Fruit fly (Drosophila melanogaster): Measurements from ENCODE around the gene CG12213.

CG12213 gene

DNA sequence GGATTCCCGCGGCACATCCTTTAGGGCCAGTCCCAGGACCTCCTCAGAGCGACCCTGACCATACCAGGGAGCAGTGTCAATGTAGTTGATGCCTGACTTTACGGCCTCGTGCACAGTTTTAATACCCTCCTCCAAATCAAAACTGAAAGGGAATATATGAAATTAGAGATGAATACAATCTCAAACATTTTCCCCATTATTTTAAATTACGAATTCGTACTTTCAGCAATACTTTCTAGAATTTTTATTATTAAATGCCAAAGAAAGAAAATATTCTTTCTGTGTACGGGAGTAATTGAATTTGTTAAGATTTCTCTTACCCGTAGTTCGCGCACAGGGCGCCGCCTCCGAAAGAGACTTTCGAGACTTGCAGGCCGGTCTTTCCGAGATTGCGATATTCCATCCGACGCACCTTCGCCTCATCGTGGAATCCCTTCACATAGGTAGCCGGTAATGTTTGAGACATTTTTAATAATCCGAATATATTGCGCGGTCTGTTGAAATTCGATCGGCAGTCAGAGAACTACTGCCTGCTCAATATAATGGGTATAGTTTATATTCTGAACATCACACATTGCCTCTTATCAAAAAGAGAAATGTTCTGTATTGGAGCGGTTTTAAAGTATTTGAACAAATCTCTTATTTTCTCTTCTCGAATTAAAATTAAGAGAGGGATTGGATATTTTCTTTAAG lies 12.5 kb upstream of the CG12213 start, which contains the start of gene CG18547:
Gene CG18547 (minus strand): TSS at position 512 of the 693 bp plus-strand sequence.
- TF ChIP-seq chinmo (GFP tag; IDR thresholded peaks at IDR 0.05; ENCODE audit: partially characterized antibody) (0 out of 4 replicates have a peak, but pooled peaks have one; percentile 53), z (GFP tag; IDR thresholded peaks at IDR 0.05) (0 out of 3 replicates have a peak, but pooled peaks have one; percentile 36), Trl (optimal IDR thresholded peaks at IDR 0.05) (peak; percentile 61 to 74), Trl (GFP tag; optimal IDR thresholded peaks at IDR 0.05) (no peak), Jarid2 (GFP tag; optimal IDR thresholded peaks at IDR 0.05) (peak; percentile 66), ro (GFP tag; IDR thresholded peaks at IDR 0.05) (no peak), nom (GFP tag; optimal IDR thresholded peaks at IDR 0.05) (peak; percentile 37), bsh (GFP tag; optimal IDR thresholded peaks at IDR 0.05) (peak in 1 of 2 experiments; percentile 8), D19A (tag; optimal IDR thresholded peaks at IDR 0.05) (peak; percentile 2), Bdp1 (GFP tag; optimal IDR thresholded peaks at IDR 0.05) (no peak), lilli (GFP tag; optimal IDR thresholded peaks at IDR 0.05) (peak; percentile 0), kah (GFP tag; optimal IDR thresholded peaks at IDR 0.05) (no peak), pum (GFP tag; optimal IDR thresholded peaks at IDR 0.05) (no peak), exex (tag; optimal IDR thresholded peaks at IDR 0.05) (peak; percentile 34), CG15269 (tag; optimal IDR thresholded peaks at IDR 0.05) (no peak), CG10274 (GFP tag; optimal IDR thresholded peaks at IDR 0.05) (peak; percentile 29), Ptx1 (GFP tag; IDR thresholded peaks at IDR 0.05) (no peak), Mrtf (GFP tag; IDR thresholded peaks at IDR 0.05) (no peak), CG2120 (GFP tag; optimal IDR thresholded peaks at IDR 0.05) (peak; percentile 0), Xrp1 (GFP tag; IDR thresholded peaks at IDR 0.05) (peak; percentile 29; the same call in 1 of the 2 replicates), sens (GFP tag) (peak; percentile 76), CG3163 (GFP tag; optimal IDR thresholded peaks at IDR 0.05) (peak; percentile 92), lab (GFP tag; optimal IDR thresholded peaks at IDR 0.05) (peak; percentile 2), Drgx (GFP tag; IDR thresholded peaks at IDR 0.05) (peak; percentile 53), CG12744 (GFP tag; optimal IDR thresholded peaks at IDR 0.05) (no peak)

DNA sequence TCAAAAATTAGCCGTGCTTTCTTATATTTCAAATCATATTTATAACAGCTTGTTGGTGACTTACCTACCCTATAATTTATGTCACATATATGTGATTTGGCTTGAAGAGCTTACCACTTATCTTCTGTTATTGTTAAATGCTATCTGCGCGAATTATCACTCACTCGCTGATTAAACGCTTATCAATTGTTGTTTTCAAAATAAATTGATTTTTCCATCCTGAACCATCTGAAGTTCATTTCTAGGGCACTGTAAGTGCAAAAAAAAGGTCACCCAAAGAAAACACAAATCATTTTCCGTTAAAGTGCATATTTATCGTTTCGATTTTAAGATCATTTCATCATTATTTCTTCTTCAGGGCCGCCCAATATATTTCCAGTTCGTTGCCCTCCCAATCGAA lies 10.8 kb upstream of the CG12213 start:
- TF ChIP-seq exex (tag; optimal IDR thresholded peaks at IDR 0.05) (peak; percentile 68), dpn (GFP tag; optimal IDR thresholded peaks at IDR 0.05) (no peak)

DNA sequence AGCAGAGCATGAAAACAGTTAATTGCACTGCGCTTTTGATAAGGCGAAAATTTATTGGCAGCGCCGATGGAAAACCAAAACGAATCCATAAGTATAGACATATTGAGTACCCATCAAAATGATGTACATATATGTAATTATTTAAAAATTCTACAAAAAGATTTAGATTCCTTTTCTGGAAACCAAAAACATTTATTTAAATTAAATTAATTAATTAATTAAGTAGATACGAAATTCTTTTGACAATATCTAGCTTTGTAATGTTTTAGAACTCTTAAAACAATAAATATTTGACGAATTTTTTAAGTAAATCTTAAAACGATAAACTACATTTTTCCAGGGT lies 9.8 kb upstream of the CG12213 start:
- TF ChIP-seq gsb-n (tag; optimal IDR thresholded peaks at IDR 0.05) (peak; percentile 41), peb (GFP tag; IDR thresholded peaks at IDR 0.05) (no peak), D19B (GFP tag; optimal IDR thresholded peaks at IDR 0.05) (peak; percentile 58), Sox102F (GFP tag; optimal IDR thresholded peaks at IDR 0.05) (peak; percentile 29), lola (GFP tag; optimal IDR thresholded peaks at IDR 0.05) (peak in 1 of 3 experiments; percentile 11), Kr (GFP tag; optimal IDR thresholded peaks at IDR 0.05) (no peak), gem (tag; optimal IDR thresholded peaks at IDR 0.05) (peak; percentile 48), HLH54F (GFP tag; optimal IDR thresholded peaks at IDR 0.05) (no peak), CG2875 (GFP tag; optimal IDR thresholded peaks at IDR 0.05) (no peak), Drgx (GFP tag; IDR thresholded peaks at IDR 0.05) (peak; percentile 18; the same call in 1 of the 2 replicates), CG11504 (tag; optimal IDR thresholded peaks at IDR 0.05) (peak; percentile 18), dmrt11E (tag; optimal IDR thresholded peaks at IDR 0.05) (peak; percentile 21), CG3847 (GFP tag; IDR thresholded peaks at IDR 0.05) (no peak), CG2712 (tag; optimal IDR thresholded peaks at IDR 0.05) (peak; percentile 38), so (GFP tag; IDR thresholded peaks at IDR 0.05) (no peak), crc (GFP tag; optimal IDR thresholded peaks at IDR 0.05) (no peak), row (GFP tag; IDR thresholded peaks at IDR 0.05) (peak; percentile 26; the same call in 1 of the 3 replicates), sens-2 (GFP tag; IDR thresholded peaks at IDR 0.05) (no peak), Ada2b (GFP tag; IDR thresholded peaks at IDR 0.05) (no peak), CG10267 (tag; optimal IDR thresholded peaks at IDR 0.05) (peak; percentile 1), CG31441 (GFP tag; IDR thresholded peaks at IDR 0.05) (0 out of 2 replicates have a peak, but pooled peaks have one; percentile 47), nmo (GFP tag; optimal IDR thresholded peaks at IDR 0.05) (peak; percentile 1), CG18262 (tag; optimal IDR thresholded peaks at IDR 0.05) (peak; percentile 34)
